Worm (Caenorhabditis elegans) whole organism, young adult: ENCODE measurements around the gene puf-5.

Experiments
- B0019.2 ChIP-seq: fragments of 200-800 bp; sonication (Bioruptor generic); conservative IDR thresholded peaks from 2 replicates; pipeline ENCODE4 v1.3.6; 2022; ENCODE audit warnings: missing genetic modification reagents, missing genetic modification characterization, missing compliant biosample characterization
- C06A6.2 ChIP-seq: fragments of 200-800 bp; sonication (Bioruptor generic); conservative IDR thresholded peaks from 2 replicates; pipeline ENCODE4 v1.3.6; 2022; ENCODE audit warnings: missing genetic modification characterization, missing compliant biosample characterization
- C17E4.6 ChIP-seq: fragments of 200-800 bp; sonication (Bioruptor generic); IDR thresholded peaks from 2 replicates; pipeline ENCODE4 v1.3.6; 2022; ENCODE audit warnings: missing genetic modification reagents, missing genetic modification characterization, missing compliant biosample characterization
- F33H1.4 ChIP-seq: fragments of 200-800 bp; sonication (Bioruptor generic); IDR thresholded peaks from 2 replicates; pipeline ENCODE4 v1.3.6; 2022; ENCODE audit warnings: missing genetic modification reagents, missing genetic modification characterization, missing compliant biosample characterization
- F37B4.10 ChIP-seq: fragments of 200-800 bp; sonication (Bioruptor generic); IDR thresholded peaks from 2 replicates; pipeline ENCODE4 v1.3.6; 2022; ENCODE audit warnings: missing genetic modification characterization, missing compliant biosample characterization
- F55B11.4 ChIP-seq: sonication (generic microtip); optimal IDR thresholded peaks from 2 replicates; lab custom pipeline; 2016; ENCODE audit warnings: missing compliant biosample characterization, missing genetic modification characterization, borderline replicate concordance; ENCODE audit not compliant: insufficient read depth
- T26A5.8 ChIP-seq: sonication (generic microtip); optimal IDR thresholded peaks from 2 replicates; lab custom pipeline; 2016; ENCODE audit warnings: missing genetic modification characterization, missing compliant biosample characterization
- Y67H2A.10 ChIP-seq: fragments of 200-800 bp; sonication (Bioruptor generic); conservative IDR thresholded peaks from 2 replicates; pipeline ENCODE4 v1.3.6; 2022; ENCODE audit warnings: missing genetic modification reagents, missing genetic modification characterization, missing compliant biosample characterization
- ZK185.1 ChIP-seq: sonication (generic microtip); optimal IDR thresholded peaks from 2 replicates; lab custom pipeline; 2016; ENCODE audit warnings: mild to moderate bottlenecking, missing genetic modification characterization, missing compliant biosample characterization; ENCODE audit not compliant: poor library complexity, severe bottlenecking
- ama-1 ChIP-seq, 3 experiments: fragments of 150-350 bp in 1 of 3; sonication (generic microtip) in 2 of 3; optimal IDR thresholded peaks; 2 replicates each; lab custom pipeline; 2014 to 2018; ENCODE audit warnings: missing biosample characterization in 2 of 3, missing genetic modification characterization in 2 of 3, missing genetic modification reagents in 2 of 3
- aptf-2 ChIP-seq: fragments of 200-800 bp; sonication (Bioruptor generic); conservative IDR thresholded peaks from 2 replicates; pipeline ENCODE4 v1.3.6; 2022; ENCODE audit warnings: missing genetic modification reagents, missing genetic modification characterization, missing compliant biosample characterization
- attf-6 ChIP-seq: fragments of 200-800 bp; sonication (Bioruptor generic); IDR thresholded peaks from 2 replicates; pipeline ENCODE4 v1.3.6; 2022; ENCODE audit warnings: missing genetic modification reagents, missing genetic modification characterization, missing compliant biosample characterization
- bed-1 ChIP-seq: fragments of 200-800 bp; sonication (Bioruptor generic); IDR thresholded peaks from 2 replicates; pipeline ENCODE4 v1.3.6; 2022; ENCODE audit warnings: missing genetic modification reagents, missing genetic modification characterization, missing compliant biosample characterization
- ccch-3 ChIP-seq: fragments of 200-800 bp; sonication (Bioruptor generic); optimal IDR thresholded peaks from 2 replicates; lab custom pipeline; 2018; ENCODE audit warnings: mild to moderate bottlenecking, missing genetic modification characterization, missing compliant biosample characterization
- cebp-1 ChIP-seq, 2 experiments: fragments of 200-800 bp in 1 of 2; sonication (Bioruptor generic) in 1 of 2; sonication (generic microtip) in 1 of 2; IDR thresholded peaks in 1 of 2; optimal IDR thresholded peaks in 1 of 2; 2 replicates each; pipeline versions ENCODE4 v1.3.6 to Lab custom; 2017 to 2022; ENCODE audit warnings: missing compliant biosample characterization in 2 of 2, missing genetic modification characterization in 2 of 2, mild to moderate bottlenecking in 1 of 2, missing genetic modification reagents in 1 of 2, moderate library complexity in 1 of 2
- ceh-91 ChIP-seq: fragments of 200-800 bp; sonication (Bioruptor generic); IDR thresholded peaks from 2 replicates; pipeline ENCODE4 v1.3.6; 2022; ENCODE audit warnings: missing genetic modification reagents, missing genetic modification characterization, missing compliant biosample characterization
- dpff-1 ChIP-seq: sonication (generic microtip); optimal IDR thresholded peaks from 2 replicates; lab custom pipeline; 2017; ENCODE audit warnings: mild to moderate bottlenecking, missing genetic modification characterization, missing compliant biosample characterization
- dpl-1 ChIP-seq: fragments of 150-350 bp; optimal IDR thresholded peaks from 2 replicates; lab custom pipeline; 2014; ENCODE audit warnings: missing biosample characterization, missing genetic modification reagents, missing genetic modification characterization
- egrh-3 ChIP-seq: fragments of 200-800 bp; sonication (Bioruptor generic); IDR thresholded peaks from 2 replicates; pipeline ENCODE4 v1.3.6; 2022; ENCODE audit warnings: missing genetic modification reagents, missing genetic modification characterization, missing compliant biosample characterization
- ekl-4 ChIP-seq: fragments of 200-800 bp; sonication (Bioruptor generic); IDR thresholded peaks from 2 replicates; pipeline ENCODE4 v1.3.6; 2022; ENCODE audit warnings: missing genetic modification reagents, missing genetic modification characterization, missing compliant biosample characterization
- ets-4 ChIP-seq: fragments of 200-800 bp; sonication (Bioruptor generic); optimal IDR thresholded peaks from 2 replicates; lab custom pipeline; 2018; ENCODE audit warnings: mild to moderate bottlenecking, missing genetic modification characterization, missing compliant biosample characterization
- hlh-12 ChIP-seq: sonication (generic microtip); optimal IDR thresholded peaks from 2 replicates; lab custom pipeline; 2016; ENCODE audit warnings: missing genetic modification characterization, missing compliant biosample characterization
- hlh-26 ChIP-seq: fragments of 200-800 bp; sonication (Bioruptor generic); conservative IDR thresholded peaks from 2 replicates; pipeline ENCODE4 v1.3.6; 2022; ENCODE audit warnings: missing genetic modification reagents, missing genetic modification characterization, missing compliant biosample characterization
- let-526 ChIP-seq: fragments of 200-800 bp; sonication (Bioruptor generic); IDR thresholded peaks from 2 replicates; pipeline ENCODE4 v1.3.6; 2022; ENCODE audit warnings: missing genetic modification reagents, missing genetic modification characterization, missing compliant biosample characterization
- let-607 ChIP-seq, 2 experiments: fragments of 200-800 bp in 1 of 2; sonication (Bioruptor generic) in 1 of 2; sonication (generic microtip) in 1 of 2; optimal IDR thresholded peaks; 2 replicates each; lab custom pipeline; 2016 to 2018; ENCODE audit warnings: mild to moderate bottlenecking in 2 of 2, missing compliant biosample characterization in 2 of 2, missing genetic modification characterization in 2 of 2, moderate library complexity in 2 of 2, missing genotype in 1 of 2
- lin-40 ChIP-seq: sonication (generic microtip); optimal IDR thresholded peaks from 2 replicates; lab custom pipeline; 2016; ENCODE audit warnings: missing genetic modification characterization, mild to moderate bottlenecking, missing compliant biosample characterization, missing genotype, missing genetic modification reagents
- lsy-27 ChIP-seq: sonication (generic microtip); optimal IDR thresholded peaks from 2 replicates; lab custom pipeline; 2017; ENCODE audit warnings: missing genetic modification characterization, mild to moderate bottlenecking, missing compliant biosample characterization, antibody characterized with exemption, missing genotype, borderline replicate concordance; ENCODE audit not compliant: insufficient read depth
- madf-10 ChIP-seq: sonication (generic microtip); optimal IDR thresholded peaks from 2 replicates; lab custom pipeline; 2016; ENCODE audit warnings: mild to moderate bottlenecking, missing genetic modification characterization, missing compliant biosample characterization
- madf-3 ChIP-seq: fragments of 200-800 bp; sonication (Bioruptor generic); IDR thresholded peaks from 2 replicates; pipeline ENCODE4 v1.3.6; 2022; ENCODE audit warnings: missing genetic modification reagents, missing genetic modification characterization, missing compliant biosample characterization
- madf-8 ChIP-seq: fragments of 200-800 bp; sonication (Bioruptor generic); conservative IDR thresholded peaks from 2 replicates; pipeline ENCODE4 v1.3.6; 2022; ENCODE audit warnings: missing genetic modification reagents, missing genetic modification characterization, missing compliant biosample characterization
- mel-28 ChIP-seq: sonication (generic microtip); optimal IDR thresholded peaks from 2 replicates; lab custom pipeline; 2016; ENCODE audit warnings: borderline replicate concordance, mild to moderate bottlenecking, missing genetic modification characterization, missing compliant biosample characterization
- mxl-1 ChIP-seq: sonication (generic microtip); optimal IDR thresholded peaks from 2 replicates; lab custom pipeline; 2016; ENCODE audit warnings: missing genetic modification characterization, missing compliant biosample characterization
- nfya-2 ChIP-seq: fragments of 200-800 bp; sonication (Bioruptor generic); IDR thresholded peaks from 2 replicates; pipeline ENCODE4 v1.3.6; 2022; ENCODE audit warnings: missing genetic modification reagents, missing genetic modification characterization, missing compliant biosample characterization
- nhr-27 ChIP-seq: fragments of 200-800 bp; sonication (Bioruptor generic); optimal IDR thresholded peaks from 2 replicates; lab custom pipeline; 2018; ENCODE audit warnings: mild to moderate bottlenecking, missing genetic modification characterization, moderate library complexity, missing compliant biosample characterization
- nhr-90 ChIP-seq: sonication (generic microtip); optimal IDR thresholded peaks from 2 replicates; lab custom pipeline; 2016; ENCODE audit warnings: missing genotype, mild to moderate bottlenecking, missing genetic modification characterization, missing compliant biosample characterization
- sea-2 ChIP-seq: fragments of 200-800 bp; sonication (Bioruptor generic); IDR thresholded peaks from 2 replicates; pipeline ENCODE4 v1.3.6; 2022; ENCODE audit warnings: missing genetic modification characterization, missing compliant biosample characterization
- snpc-1.1 ChIP-seq: sonication (generic microtip); optimal IDR thresholded peaks from 2 replicates; lab custom pipeline; 2017; ENCODE audit warnings: missing genetic modification characterization, mild to moderate bottlenecking, missing compliant biosample characterization, antibody characterized with exemption, moderate library complexity, missing genotype, missing genetic modification reagents; ENCODE audit not compliant: insufficient read depth
- snpc-4 ChIP-seq, 5 experiments: fragments of 150-350 bp in 1 of 5; sonication (generic microtip) in 4 of 5; optimal IDR thresholded peaks; 2 replicates each; lab custom pipeline; 2014 to 2018; ENCODE audit warnings: missing genetic modification characterization in 5 of 5, missing biosample characterization in 3 of 5, antibody characterized with exemption in 2 of 5, mild to moderate bottlenecking in 2 of 5, missing compliant biosample characterization in 2 of 5, missing genotype in 2 of 5, moderate library complexity in 2 of 5, missing genetic modification reagents in 1 of 5
- somi-1 ChIP-seq: fragments of 200-800 bp; sonication (Bioruptor generic); optimal IDR thresholded peaks from 2 replicates; lab custom pipeline; 2018; ENCODE audit warnings: mild to moderate bottlenecking, missing genetic modification characterization, missing compliant biosample characterization
- tbp1 ChIP-seq: fragments of 200-800 bp; sonication (Bioruptor generic); optimal IDR thresholded peaks from 2 replicates; lab custom pipeline; 2018; ENCODE audit warnings: mild to moderate bottlenecking, missing genetic modification characterization, missing compliant biosample characterization
- tbx-9 ChIP-seq: sonication (generic microtip); optimal IDR thresholded peaks from 2 replicates; lab custom pipeline; 2016; ENCODE audit warnings: borderline replicate concordance, missing genetic modification characterization, inconsistent platforms, missing compliant biosample characterization
- unc-62 ChIP-seq: fragments of 150-350 bp; optimal IDR thresholded peaks from 2 replicates; lab custom pipeline; 2014; ENCODE audit warnings: missing biosample characterization, missing genetic modification reagents, missing genetic modification characterization
- ztf-18 ChIP-seq: sonication (generic microtip); optimal IDR thresholded peaks from 2 replicates; lab custom pipeline; 2016; ENCODE audit warnings: missing genotype, mild to moderate bottlenecking, missing genetic modification characterization, missing compliant biosample characterization
- ztf-22 ChIP-seq: fragments of 200-800 bp; sonication (Bioruptor generic); optimal IDR thresholded peaks from 2 replicates; lab custom pipeline; 2018; ENCODE audit warnings: mild to moderate bottlenecking, missing genetic modification characterization, moderate library complexity, missing compliant biosample characterization
- ztf-25 ChIP-seq: fragments of 200-800 bp; sonication (Bioruptor generic); IDR thresholded peaks from 2 replicates; pipeline ENCODE4 v1.3.6; 2022; ENCODE audit warnings: missing genetic modification reagents, missing genetic modification characterization, missing compliant biosample characterization
- ztf-3 ChIP-seq: fragments of 200-800 bp; sonication (Bioruptor generic); optimal IDR thresholded peaks from 2 replicates; lab custom pipeline; 2018; ENCODE audit warnings: mild to moderate bottlenecking, missing genetic modification characterization, missing compliant biosample characterization

Gene puf-5

DNA sequence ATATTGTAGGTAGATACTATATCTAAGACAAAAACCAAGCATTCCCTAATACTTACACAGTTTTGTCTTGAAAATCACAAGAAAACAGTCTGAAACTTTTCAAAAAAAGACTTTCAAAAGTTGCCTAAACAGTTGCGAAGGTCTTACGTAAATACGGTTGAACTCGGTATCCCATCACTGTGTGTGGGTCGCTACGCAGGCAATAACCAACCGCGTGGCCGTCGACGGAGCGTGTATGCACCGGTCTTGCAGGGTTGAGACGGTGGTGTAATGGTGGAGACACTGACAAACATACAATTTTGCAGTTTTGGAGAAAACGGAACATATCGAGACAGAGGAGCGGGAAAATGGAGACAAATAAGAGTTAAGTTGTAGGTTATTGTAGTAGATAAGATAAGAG is 14.1 kb upstream of the puf-5 start, which contains the start of gene iff-2 (continued):
- TF ChIP-seq let-526 (GFP tag; lab: Robert Waterston, UW) (peak; percentile 96), Y67H2A.10 (peak; percentile 94), ztf-22 (peak; percentile 95), ztf-18 (tag; lab: Kevin White, UChicago) (peak; percentile 84), madf-8 (GFP tag; lab: Robert Waterston, UW) (no peak), madf-10 (tag; lab: Kevin White, UChicago) (peak; percentile 95), attf-6 (GFP tag; lab: Robert Waterston, UW) (peak; percentile 53; the same call in 1 of the 2 replicates), ama-1 (optimal IDR thresholded peaks at IDR 0.05; lab: Kevin White, UChicago) (peak; percentile 68), ama-1 (GFP tag; optimal IDR thresholded peaks at IDR 0.05; lab: Kevin White, UChicago) (no peak), bed-1 (GFP tag; lab: Robert Waterston, UW) (no peak), egrh-3 (GFP tag; lab: Robert Waterston, UW) (no peak), ccch-3 (GFP tag; lab: Kevin White, UChicago) (peak; percentile 39), F55B11.4 (no peak), nfya-2 (GFP tag; lab: Robert Waterston, UW) (no peak), ZK185.1 (tag; lab: Kevin White, UChicago) (peak; percentile 95), C06A6.2 (GFP tag; lab: Robert Waterston, UW) (peak; percentile 95), ztf-25 (GFP tag; lab: Robert Waterston, UW) (0 out of 2 replicates have a peak, but pooled peaks have one; percentile 9), B0019.2 (GFP tag; lab: Robert Waterston, UW) (no peak), sea-2 (GFP tag; lab: Robert Waterston, UW) (no peak), somi-1 (GFP tag; lab: Kevin White, UChicago) (peak; percentile 93), ztf-3 (GFP tag; lab: Kevin White, UChicago) (peak; percentile 93), ekl-4 (GFP tag; lab: Robert Waterston, UW) (peak; percentile 97), tbp1 (GFP tag; lab: Kevin White, UChicago) (peak; percentile 78), ets-4 (GFP tag; lab: Kevin White, UChicago) (peak; percentile 99), F37B4.10 (GFP tag; lab: Robert Waterston, UW) (0 out of 2 replicates have a peak, but pooled peaks have one; percentile 74), hlh-12 (tag; lab: Kevin White, UChicago) (no peak), snpc-4 (GFP tag; optimal IDR thresholded peaks at IDR 0.05; lab: Kevin White, UChicago) (no peak), snpc-4 (tag; optimal IDR thresholded peaks at IDR 0.05; lab: Kevin White, UChicago) (peak in 3 of 4 experiments; percentile 84 to 89 (median 89)), hlh-26 (GFP tag; lab: Robert Waterston, UW) (no peak), madf-3 (GFP tag; lab: Robert Waterston, UW) (peak; percentile 97; the same call in 1 of the 2 replicates), let-607 (tag; optimal IDR thresholded peaks at IDR 0.05; lab: Kevin White, UChicago) (peak; percentile 99), snpc-1.1 (tag; lab: Kevin White, UChicago) (peak; percentile 14), tbx-9 (tag; lab: Kevin White, UChicago) (no peak), cebp-1 (GFP tag; IDR thresholded peaks at IDR 0.05; lab: Robert Waterston, UW) (peak; percentile 89), cebp-1 (tag; optimal IDR thresholded peaks at IDR 0.05; lab: Kevin White, UChicago) (peak; percentile 97), nhr-27 (peak; percentile 62), ceh-91 (GFP tag; lab: Robert Waterston, UW) (peak; percentile 64), mxl-1 (tag; lab: Kevin White, UChicago) (no peak), aptf-2 (peak; percentile 45; the same call in 1 of the 2 replicates), unc-62 (GFP tag; lab: Kevin White, UChicago) (peak; percentile 87), lsy-27 (tag; lab: Kevin White, UChicago) (no peak), F33H1.4 (peak; percentile 81), mel-28 (tag; lab: Kevin White, UChicago) (no peak), C17E4.6 (peak; percentile 93), T26A5.8 (no peak), dpl-1 (GFP tag; lab: Kevin White, UChicago) (peak; percentile 73), nhr-90 (tag; lab: Kevin White, UChicago) (peak; percentile 95), dpff-1 (tag; lab: Kevin White, UChicago) (no peak), lin-40 (tag; lab: Kevin White, UChicago) (peak; percentile 98)
